Fruit fly (Drosophila melanogaster) whole organism, embryonic: ENCODE measurements around the gene Catsup.

Experiments
- B-H1 ChIP-seq: fragments of 200-800 bp; sonication (Bioruptor generic); IDR thresholded peaks from 3 replicates; pipeline ENCODE4 v1.3.6; 2022; ENCODE audit warnings: missing biosample characterization, missing genetic modification characterization
- BtbVII ChIP-seq: fragments of 200-800 bp; sonication (Bioruptor generic); optimal IDR thresholded peaks from 3 replicates; lab custom pipeline; 2017; ENCODE audit warnings: missing biosample characterization, mild to moderate bottlenecking, missing genetic modification characterization
- CG10274 ChIP-seq: fragments of 200-800 bp; sonication (Bioruptor generic); optimal IDR thresholded peaks from 3 replicates; lab custom pipeline; 2017; ENCODE audit warnings: missing biosample characterization, mild to moderate bottlenecking, missing genetic modification characterization
- CG10366 ChIP-seq: fragments of 200-800 bp; sonication (Bioruptor generic); IDR thresholded peaks from 2 replicates; pipeline ENCODE4 v1.3.6; 2022; ENCODE audit warnings: missing biosample characterization, missing genetic modification characterization
- CG10654 ChIP-seq: fragments of 200-800 bp; sonication (Bioruptor generic); optimal IDR thresholded peaks from 2 replicates; lab custom pipeline; 2016; ENCODE audit warnings: missing biosample characterization, missing genetic modification characterization
- CG11247 ChIP-seq: fragments of 200-800 bp; sonication (Bioruptor generic); IDR thresholded peaks from 2 replicates; pipeline ENCODE4 v1.3.6; 2022; ENCODE audit warnings: missing biosample characterization, missing genetic modification characterization
- CG12071 ChIP-seq: fragments of 200-800 bp; sonication (Bioruptor generic); optimal IDR thresholded peaks from 3 replicates; lab custom pipeline; 2018; ENCODE audit warnings: missing biosample characterization, mild to moderate bottlenecking, missing genetic modification characterization
- CG12769 ChIP-seq: fragments of 200-800 bp; sonication (Bioruptor generic); optimal IDR thresholded peaks from 2 replicates; lab custom pipeline; 2019; ENCODE audit warnings: missing biosample characterization, mild to moderate bottlenecking, missing genetic modification characterization, moderate library complexity
- CG13775 ChIP-seq: fragments of 200-800 bp; sonication (Bioruptor generic); optimal IDR thresholded peaks from 3 replicates; lab custom pipeline; 2017; ENCODE audit warnings: missing biosample characterization, mild to moderate bottlenecking, missing genetic modification characterization
- CG14014 ChIP-seq: fragments of 200-800 bp; sonication (Bioruptor generic); IDR thresholded peaks from 2 replicates; pipeline ENCODE4 v1.3.6; 2022; ENCODE audit warnings: missing biosample characterization, missing genetic modification characterization
- CG1529 ChIP-seq: fragments of 200-800 bp; sonication (Bioruptor generic); optimal IDR thresholded peaks from 3 replicates; lab custom pipeline; 2018; ENCODE audit warnings: missing biosample characterization, missing genetic modification characterization
- CG15479 ChIP-seq: fragments of 200-800 bp; sonication (Bioruptor generic); optimal IDR thresholded peaks from 3 replicates; lab custom pipeline; 2019; ENCODE audit warnings: missing biosample characterization, mild to moderate bottlenecking, missing genetic modification characterization, moderate library complexity
- CG16863 ChIP-seq: fragments of 200-800 bp; sonication (Bioruptor generic); optimal IDR thresholded peaks from 3 replicates; lab custom pipeline; 2016; ENCODE audit warnings: missing biosample characterization, missing genetic modification characterization
- CG17802 ChIP-seq: fragments of 200-800 bp; sonication (Bioruptor generic); optimal IDR thresholded peaks from 2 replicates; lab custom pipeline; 2018; ENCODE audit warnings: missing biosample characterization, mild to moderate bottlenecking, missing genetic modification characterization, moderate library complexity
- CG18764 ChIP-seq: fragments of 200-800 bp; sonication (Bioruptor generic); optimal IDR thresholded peaks from 3 replicates; lab custom pipeline; 2016; ENCODE audit warnings: missing biosample characterization, missing genetic modification characterization
- CG3065 ChIP-seq: fragments of 200-800 bp; sonication (Bioruptor generic); optimal IDR thresholded peaks from 2 replicates; lab custom pipeline; 2016; ENCODE audit warnings: missing biosample characterization, missing genetic modification characterization
- CG3726 ChIP-seq: fragments of 200-800 bp; sonication (Bioruptor generic); IDR thresholded peaks from 3 replicates; pipeline ENCODE4, ENCODE4 v1.3.6; 2022; ENCODE audit warnings: missing biosample characterization, missing genetic modification characterization
- CG43689 ChIP-seq: fragments of 200-800 bp; sonication (Bioruptor generic); IDR thresholded peaks from 2 replicates; pipeline ENCODE4 v1.3.6; 2022; ENCODE audit warnings: missing biosample characterization, missing genetic modification characterization
- CG5953 ChIP-seq: fragments of 200-800 bp; sonication (Bioruptor generic); IDR thresholded peaks from 2 replicates; pipeline ENCODE4 v1.3.6; 2022; ENCODE audit warnings: missing biosample characterization, missing genetic modification characterization
- CG7839 ChIP-seq: fragments of 200-800 bp; sonication (Bioruptor generic); optimal IDR thresholded peaks from 3 replicates; lab custom pipeline; 2018; ENCODE audit warnings: missing biosample characterization, mild to moderate bottlenecking, missing genetic modification characterization, moderate library complexity
- CG9215 ChIP-seq: fragments of 200-800 bp; sonication (Bioruptor generic); IDR thresholded peaks from 2 replicates; pipeline ENCODE4 v1.3.6; 2022; ENCODE audit warnings: missing biosample characterization, missing genetic modification characterization
- CG9437 ChIP-seq: fragments of 200-800 bp; sonication (Bioruptor generic); optimal IDR thresholded peaks from 2 replicates; lab custom pipeline; 2018; ENCODE audit warnings: missing biosample characterization, mild to moderate bottlenecking, missing genetic modification characterization
- CG9609 ChIP-seq: fragments of 200-800 bp; sonication (Bioruptor generic); optimal IDR thresholded peaks from 3 replicates; lab custom pipeline; 2016; ENCODE audit warnings: missing biosample characterization, missing genetic modification characterization
- CkIIα-i1 ChIP-seq: fragments of 200-800 bp; sonication (Bioruptor generic); IDR thresholded peaks from 2 replicates; pipeline ENCODE4 v1.3.6; 2022; ENCODE audit warnings: missing biosample characterization, missing genetic modification characterization
- D ChIP-seq, 2 experiments: fragments of 200-800 bp in 1 of 2; fragments of >200 bp in 1 of 2; sonication (Bioruptor generic) in 1 of 2; optimal IDR thresholded peaks; 2 replicates in 1 of 2; 3 replicates in 1 of 2; lab custom pipeline; 2017; ENCODE audit warnings: mild to moderate bottlenecking in 1 of 2, missing biosample characterization in 1 of 2, missing genetic modification characterization in 1 of 2, missing genetic modification reagents in 1 of 2
- D19B ChIP-seq: fragments of 200-800 bp; sonication (Bioruptor generic); optimal IDR thresholded peaks from 2 replicates; lab custom pipeline; 2017; ENCODE audit warnings: missing biosample characterization, mild to moderate bottlenecking, missing genetic modification characterization
- Dp ChIP-seq: fragments of 200-800 bp; sonication (Bioruptor generic); optimal IDR thresholded peaks from 2 replicates; lab custom pipeline; 2018; ENCODE audit warnings: missing biosample characterization, mild to moderate bottlenecking, missing genetic modification characterization, moderate library complexity
- Fer1 ChIP-seq: fragments of 200-800 bp; sonication (Bioruptor generic); optimal IDR thresholded peaks from 2 replicates; lab custom pipeline; 2017; ENCODE audit warnings: missing biosample characterization, mild to moderate bottlenecking, missing genetic modification characterization
- HHEX ChIP-seq: fragments of 200-800 bp; sonication (Bioruptor generic); optimal IDR thresholded peaks from 3 replicates; lab custom pipeline; 2017; ENCODE audit warnings: missing biosample characterization, mild to moderate bottlenecking, missing genetic modification characterization, missing genetic modification reagents
- HLH4C ChIP-seq: fragments of 200-800 bp; sonication (Bioruptor generic); IDR thresholded peaks from 3 replicates; pipeline ENCODE4 v1.3.6; 2022; ENCODE audit warnings: missing biosample characterization, missing genetic modification characterization; ENCODE audit not compliant: partially characterized antibody
- HmgD ChIP-seq: fragments of 200-800 bp; sonication (Bioruptor generic); optimal IDR thresholded peaks from 3 replicates; lab custom pipeline; 2016; ENCODE audit warnings: missing biosample characterization, missing genetic modification characterization
- Hmx ChIP-seq: fragments of 200-800 bp; sonication (Bioruptor generic); optimal IDR thresholded peaks from 2 replicates; lab custom pipeline; 2016; ENCODE audit warnings: missing biosample characterization, missing genetic modification characterization
- Hr78 ChIP-seq, 2 experiments: fragments of 200-800 bp in 1 of 2; fragments of >200 bp in 1 of 2; sonication (Bioruptor generic) in 1 of 2; optimal IDR thresholded peaks; 2 replicates each; lab custom pipeline; 2017 to 2019; ENCODE audit warnings: missing biosample characterization in 2 of 2, missing genetic modification characterization in 2 of 2, mild to moderate bottlenecking in 1 of 2, moderate library complexity in 1 of 2
- Mad ChIP-seq: fragments of 200-800 bp; sonication (Bioruptor generic); optimal IDR thresholded peaks from 2 replicates; lab custom pipeline; 2016; ENCODE audit warnings: missing biosample characterization, missing genetic modification characterization
- Mes4 ChIP-seq: fragments of 200-800 bp; sonication (Bioruptor generic); optimal IDR thresholded peaks from 2 replicates; lab custom pipeline; 2016; ENCODE audit warnings: missing biosample characterization, missing genetic modification characterization
- Opbp ChIP-seq: fragments of 200-800 bp; sonication (Bioruptor generic); IDR thresholded peaks from 3 replicates; pipeline ENCODE4 v1.3.6; 2022; ENCODE audit warnings: missing biosample characterization, missing genetic modification characterization; ENCODE audit not compliant: partially characterized antibody
- aop ChIP-seq: fragments of 200-800 bp; sonication (Bioruptor generic); IDR thresholded peaks from 2 replicates; pipeline ENCODE4 v1.3.6; 2022; ENCODE audit warnings: missing biosample characterization, missing genetic modification characterization
- ash1 ChIP-seq: fragments of 200-800 bp; sonication (Bioruptor generic); optimal IDR thresholded peaks from 2 replicates; lab custom pipeline; 2018; ENCODE audit warnings: missing biosample characterization, mild to moderate bottlenecking, missing genetic modification characterization
- cad ChIP-seq: fragments of >200 bp; optimal IDR thresholded peaks from 2 replicates; lab custom pipeline; 2017; ENCODE audit warnings: missing biosample characterization, missing genetic modification characterization
- cas ChIP-seq: fragments of 200-800 bp; sonication (Bioruptor generic); IDR thresholded peaks from 2 replicates; pipeline ENCODE4 v1.3.6; 2022; ENCODE audit warnings: missing biosample characterization, missing genetic modification characterization
- grn ChIP-seq: fragments of 200-800 bp; sonication (Bioruptor generic); optimal IDR thresholded peaks from 3 replicates; lab custom pipeline; 2017; ENCODE audit warnings: missing biosample characterization, missing genetic modification characterization
- ham ChIP-seq: fragments of 200-800 bp; sonication (Bioruptor generic); IDR thresholded peaks from 2 replicates; pipeline ENCODE4 v1.3.6; 2022; ENCODE audit warnings: missing biosample characterization, missing genetic modification characterization
- jing ChIP-seq: fragments of 200-800 bp; sonication (Bioruptor generic); optimal IDR thresholded peaks from 2 replicates; lab custom pipeline; 2018; ENCODE audit warnings: missing biosample characterization, mild to moderate bottlenecking, missing genetic modification characterization
- rib ChIP-seq: fragments of 200-800 bp; sonication (Bioruptor generic); IDR thresholded peaks from 2 replicates; pipeline ENCODE4 v1.3.6; 2022; ENCODE audit warnings: missing biosample characterization, missing genetic modification characterization
- slou ChIP-seq: fragments of 200-800 bp; sonication (Bioruptor generic); optimal IDR thresholded peaks from 3 replicates; lab custom pipeline; 2016; ENCODE audit warnings: missing biosample characterization, missing genetic modification characterization
- ssp ChIP-seq: fragments of 200-800 bp; sonication (Bioruptor generic); IDR thresholded peaks from 2 replicates; pipeline ENCODE4 v1.3.6; 2022; ENCODE audit warnings: missing biosample characterization, missing genetic modification characterization
- tgo ChIP-seq: fragments of 200-800 bp; sonication (Bioruptor generic); IDR thresholded peaks from 3 replicates; pipeline ENCODE4 v1.3.6; 2022; ENCODE audit warnings: missing biosample characterization, missing genetic modification characterization
- trem ChIP-seq: fragments of 200-800 bp; optimal IDR thresholded peaks from 3 replicates; lab custom pipeline; 2019; ENCODE audit warnings: missing biosample characterization, mild to moderate bottlenecking, missing genetic modification characterization, moderate library complexity
- tup ChIP-seq: fragments of 200-800 bp; sonication (Bioruptor generic); optimal IDR thresholded peaks from 2 replicates; lab custom pipeline; 2016; ENCODE audit warnings: missing biosample characterization, mild to moderate bottlenecking, missing genetic modification characterization, moderate library complexity
- wor ChIP-seq: fragments of 200-800 bp; sonication (Bioruptor generic); IDR thresholded peaks from 2 replicates; pipeline ENCODE4 v1.3.6; 2022; ENCODE audit warnings: missing biosample characterization, missing genetic modification characterization

Gene Catsup

dm6 chr2L:19051534-19052100 lies 10.0 kb downstream of the Catsup start, which contains the start of gene Rpn3 (continued):
- TF ChIP-seq Dp (GFP tag; lab: Kevin White, UChicago) (peak; percentile 10), cad (GFP tag; lab: Kevin White, UChicago) (no peak), ham (GFP tag; lab: Robert Waterston, UW) (no peak), jing (GFP tag; lab: Kevin White, UChicago) (no peak), CkIIα-i1 (no peak), D (optimal IDR thresholded peaks at IDR 0.05; lab: Kevin White, UChicago) (no peak), D (GFP tag; optimal IDR thresholded peaks at IDR 0.05; lab: Kevin White, UChicago) (peak; percentile 55), CG7839 (tag; lab: Kevin White, UChicago) (peak; percentile 82), Mes4 (peak; percentile 78), CG14014 (GFP tag; lab: Robert Waterston, UW) (peak; percentile 82), cas (peak; percentile 69), CG1529 (GFP tag; lab: Kevin White, UChicago) (peak; percentile 37), tup (peak; percentile 31), CG9609 (GFP tag; lab: Kevin White, UChicago) (peak; percentile 83), ash1 (GFP tag; lab: Kevin White, UChicago) (no peak), HmgD (GFP tag; lab: Kevin White, UChicago) (peak; percentile 67), D19B (GFP tag; lab: Kevin White, UChicago) (no peak), slou (GFP tag; lab: Kevin White, UChicago) (peak; percentile 68), CG10654 (GFP tag; lab: Kevin White, UChicago) (peak; percentile 83), CG12769 (tag; lab: Kevin White, UChicago) (no peak), trem (tag; lab: Kevin White, UChicago) (peak; percentile 83), CG18764 (GFP tag; lab: Kevin White, UChicago) (peak; percentile 82), CG9437 (GFP tag; lab: Kevin White, UChicago) (peak; percentile 99), CG16863 (peak; percentile 79), CG11247 (GFP tag; lab: Robert Waterston, UW) (peak; percentile 71), CG5953 (GFP tag; lab: Robert Waterston, UW) (peak; percentile 85), CG17802 (tag; lab: Kevin White, UChicago) (peak; percentile 54), BtbVII (GFP tag; lab: Kevin White, UChicago) (peak; percentile 38), CG9215 (GFP tag; lab: Robert Waterston, UW) (peak; percentile 62), CG10366 (GFP tag; lab: Robert Waterston, UW) (peak; percentile 84), grn (GFP tag; lab: Kevin White, UChicago) (no peak), CG12071 (GFP tag; lab: Kevin White, UChicago) (no peak), CG13775 (peak; percentile 87), Opbp (GFP tag; lab: Robert Waterston, UW) (no peak; the same call in 2 of the 3 replicates), HLH4C (GFP tag; lab: Robert Waterston, UW) (peak; percentile 72), Mad (GFP tag; lab: Kevin White, UChicago) (peak; percentile 74), CG10274 (GFP tag; lab: Kevin White, UChicago) (peak; percentile 7), Hmx (GFP tag; lab: Kevin White, UChicago) (no peak), CG3065 (GFP tag; lab: Kevin White, UChicago) (peak; percentile 22), Fer1 (GFP tag; lab: Kevin White, UChicago) (peak; percentile 75), Hr78 (GFP tag; optimal IDR thresholded peaks at IDR 0.05; lab: Kevin White, UChicago) (no peak), tgo (GFP tag; lab: Robert Waterston, UW) (peak; percentile 86), CG15479 (no peak), rib (GFP tag; lab: Robert Waterston, UW) (peak; percentile 66; the same call in 1 of the 2 replicates), wor (peak; percentile 71), HHEX (peak; percentile 56), ssp (peak; percentile 73), B-H1 (GFP tag; lab: Robert Waterston, UW) (peak; percentile 78), CG43689 (GFP tag; lab: Robert Waterston, UW) (peak; percentile 62), aop (GFP tag; lab: Robert Waterston, UW) (peak; percentile 49; the same call in 1 of the 2 replicates), CG3726 (GFP tag; lab: Robert Waterston, UW) (peak; percentile 54; the same call in 1 of the 3 replicates)
